Worm (Caenorhabditis elegans) whole organism, L1 larva: Measurements from ENCODE around the gene R04B3.1.
A peak's percentile ranks its signal among the peaks of the same experiment; 100 is the strongest.

Source experiments
- C04F5.9 ChIP-seq: sonication (generic microtip); optimal IDR thresholded peaks from 2 replicates; lab custom pipeline; 2016; ENCODE audit warnings: missing genetic modification characterization, missing compliant biosample characterization
- C16A3.4 ChIP-seq: fragments of 150-350 bp; optimal IDR thresholded peaks from 2 replicates; lab custom pipeline; 2014; ENCODE audit warnings: missing biosample characterization, missing genetic modification characterization
- C34B4.2 ChIP-seq: sonication (generic microtip); optimal IDR thresholded peaks from 2 replicates; lab custom pipeline; 2017; ENCODE audit warnings: mild to moderate bottlenecking, missing genetic modification characterization, missing compliant biosample characterization
- aha-1 ChIP-seq: fragments of 150-350 bp; optimal IDR thresholded peaks from 2 replicates; lab custom pipeline; 2014; ENCODE audit warnings: missing biosample characterization, missing genetic modification characterization
- blmp-1 ChIP-seq: fragments of 150-350 bp; optimal IDR thresholded peaks from 2 replicates; lab custom pipeline; 2014; ENCODE audit warnings: missing biosample characterization, missing genetic modification characterization
- ceh-63 ChIP-seq: fragments of 200-800 bp; sonication (Bioruptor generic); optimal IDR thresholded peaks from 2 replicates; lab custom pipeline; 2018; ENCODE audit warnings: mild to moderate bottlenecking, missing genetic modification characterization, missing compliant biosample characterization
- ceh-8 ChIP-seq: fragments of 200-800 bp; sonication (Bioruptor generic); optimal IDR thresholded peaks from 2 replicates; lab custom pipeline; 2018; ENCODE audit warnings: mild to moderate bottlenecking, missing genetic modification characterization, moderate library complexity, missing compliant biosample characterization
- ceh-82 ChIP-seq, 3 experiments: fragments of 150-350 bp in 1 of 3; sonication (generic microtip) in 2 of 3; optimal IDR thresholded peaks; 2 replicates each; lab custom pipeline; 2014 to 2017; ENCODE audit warnings: missing biosample characterization in 3 of 3, missing genetic modification characterization in 3 of 3
- ceh-88 ChIP-seq: fragments of 200-800 bp; sonication (Bioruptor generic); IDR thresholded peaks from 2 replicates; pipeline ENCODE4 v1.3.6; 2022; ENCODE audit warnings: missing genetic modification characterization, missing compliant biosample characterization
- dsc-1 ChIP-seq: sonication (generic microtip); optimal IDR thresholded peaks from 2 replicates; lab custom pipeline; 2016; ENCODE audit warnings: mild to moderate bottlenecking, missing genetic modification characterization, missing compliant biosample characterization
- efl-1 ChIP-seq, 4 experiments: fragments of 150-350 bp; optimal IDR thresholded peaks in 3 of 4; peaks in 1 of 4; 1 replicate in 1 of 4; 2 replicates in 3 of 4; lab custom pipeline; 2014; ENCODE audit warnings: missing biosample characterization in 2 of 4, missing genetic modification characterization in 2 of 4, missing genetic modification reagents in 2 of 4
- egl-13 ChIP-seq: sonication (generic microtip); optimal IDR thresholded peaks from 2 replicates; lab custom pipeline; 2016; ENCODE audit warnings: missing genotype, missing genetic modification reagents, missing genetic modification characterization, missing compliant biosample characterization
- egl-27 ChIP-seq, 2 experiments: fragments of 150-350 bp in 1 of 2; sonication (generic microtip); optimal IDR thresholded peaks; 3 replicates each; lab custom pipeline; 2017 to 2018; ENCODE audit warnings: missing biosample characterization in 2 of 2, missing genetic modification characterization in 2 of 2, missing genetic modification reagents in 2 of 2
- elt-2 ChIP-seq: sonication (generic microtip); optimal IDR thresholded peaks from 2 replicates; lab custom pipeline; 2016; ENCODE audit warnings: missing genetic modification characterization, mild to moderate bottlenecking, inconsistent platforms, missing compliant biosample characterization, missing genetic modification reagents
- elt-3 ChIP-seq, 6 experiments: fragments of 150-350 bp in 1 of 6; sonication (generic microtip); optimal IDR thresholded peaks; 2 replicates each; lab custom pipeline; 2017 to 2018; ENCODE audit warnings: missing biosample characterization in 6 of 6, missing genetic modification characterization in 6 of 6, inconsistent platforms in 1 of 6
- fkh-10 ChIP-seq: sonication (generic microtip); optimal IDR thresholded peaks from 2 replicates; lab custom pipeline; 2017; ENCODE audit warnings: missing biosample characterization, missing genetic modification reagents, missing genetic modification characterization
- grh-1 ChIP-seq: fragments of 200-800 bp; sonication (Bioruptor generic); IDR thresholded peaks from 2 replicates; pipeline ENCODE4 v1.3.6; 2022; ENCODE audit warnings: missing genetic modification reagents, missing genetic modification characterization, missing compliant biosample characterization
- hlh-4 ChIP-seq: sonication (generic microtip); optimal IDR thresholded peaks from 2 replicates; lab custom pipeline; 2016; ENCODE audit warnings: mild to moderate bottlenecking, missing genetic modification characterization, missing compliant biosample characterization
- hpl-2 ChIP-seq: fragments of 150-350 bp; optimal IDR thresholded peaks from 2 replicates; lab custom pipeline; 2014; ENCODE audit warnings: missing biosample characterization, missing genetic modification reagents, missing genetic modification characterization
- irx-1 ChIP-seq: sonication (generic microtip); optimal IDR thresholded peaks from 2 replicates; lab custom pipeline; 2016; ENCODE audit warnings: missing genetic modification characterization, missing compliant biosample characterization
- isw-1 ChIP-seq: fragments of 200-800 bp; sonication (Bioruptor generic); IDR thresholded peaks from 2 replicates; pipeline ENCODE4 v1.3.6; 2022; ENCODE audit warnings: missing genetic modification characterization, missing compliant biosample characterization
- lin-14 ChIP-seq: fragments of 200-800 bp; sonication (Bioruptor generic); optimal IDR thresholded peaks from 2 replicates; lab custom pipeline; 2018; ENCODE audit warnings: mild to moderate bottlenecking, missing genetic modification characterization, moderate library complexity, missing compliant biosample characterization
- lir-3 ChIP-seq: sonication (generic microtip); optimal IDR thresholded peaks from 2 replicates; lab custom pipeline; 2016; ENCODE audit warnings: mild to moderate bottlenecking, missing genetic modification characterization, moderate library complexity, missing compliant biosample characterization; ENCODE audit not compliant: poor library complexity
- mdl-1 ChIP-seq, 2 experiments: fragments of 150-350 bp; optimal IDR thresholded peaks; 2 replicates each; lab custom pipeline; 2014 to 2017; ENCODE audit warnings: missing biosample characterization in 2 of 2, missing genetic modification characterization in 2 of 2, inconsistent platforms in 1 of 2
- nhr-11 ChIP-seq: fragments of 150-350 bp; optimal IDR thresholded peaks from 2 replicates; lab custom pipeline; 2014; ENCODE audit warnings: missing biosample characterization, missing genetic modification characterization
- nhr-19 ChIP-seq: fragments of 200-800 bp; sonication (Bioruptor generic); conservative IDR thresholded peaks from 2 replicates; pipeline ENCODE4 v1.3.6; 2022; ENCODE audit warnings: missing genetic modification characterization, missing compliant biosample characterization
- nhr-20 ChIP-seq: sonication (generic microtip); optimal IDR thresholded peaks from 2 replicates; lab custom pipeline; 2016; ENCODE audit warnings: mild to moderate bottlenecking, missing genetic modification characterization, missing compliant biosample characterization
- nhr-237 ChIP-seq: fragments of 150-350 bp; optimal IDR thresholded peaks from 2 replicates; lab custom pipeline; 2014; ENCODE audit warnings: missing biosample characterization, missing genetic modification characterization
- nhr-28 ChIP-seq: fragments of 150-350 bp; optimal IDR thresholded peaks from 2 replicates; lab custom pipeline; 2014; ENCODE audit warnings: missing biosample characterization, missing genetic modification characterization
- nhr-47 ChIP-seq: sonication (generic microtip); optimal IDR thresholded peaks from 2 replicates; lab custom pipeline; 2016; ENCODE audit warnings: mild to moderate bottlenecking, missing genetic modification characterization, moderate library complexity, missing compliant biosample characterization
- nhr-71 ChIP-seq: sonication (generic microtip); optimal IDR thresholded peaks from 2 replicates; lab custom pipeline; 2016; ENCODE audit warnings: mild to moderate bottlenecking, missing genetic modification characterization, moderate library complexity, missing compliant biosample characterization
- nhr-77 ChIP-seq: fragments of 150-350 bp; optimal IDR thresholded peaks from 2 replicates; lab custom pipeline; 2014; ENCODE audit warnings: missing biosample characterization, missing genetic modification characterization
- nhr-90 ChIP-seq: sonication (generic microtip); optimal IDR thresholded peaks from 2 replicates; lab custom pipeline; 2016; ENCODE audit warnings: mild to moderate bottlenecking, missing genetic modification characterization, missing compliant biosample characterization; ENCODE audit not compliant: poor library complexity
- pag-3 ChIP-seq: sonication (generic microtip); optimal IDR thresholded peaks from 2 replicates; lab custom pipeline; 2017; ENCODE audit warnings: missing genetic modification characterization, mild to moderate bottlenecking, missing compliant biosample characterization, antibody characterized with exemption, borderline replicate concordance; ENCODE audit not compliant: insufficient read depth
- snu-23 ChIP-seq: sonication (generic microtip); optimal IDR thresholded peaks from 2 replicates; lab custom pipeline; 2016; ENCODE audit warnings: missing genetic modification characterization, missing compliant biosample characterization
- sox-4 ChIP-seq: sonication (generic microtip); optimal IDR thresholded peaks from 2 replicates; lab custom pipeline; 2016; ENCODE audit warnings: missing genetic modification characterization, missing compliant biosample characterization
- sptf-1 ChIP-seq: fragments of 150-350 bp; optimal IDR thresholded peaks from 2 replicates; lab custom pipeline; 2014; ENCODE audit warnings: missing biosample characterization, missing genetic modification characterization
- sup-37 ChIP-seq: fragments of 200-800 bp; sonication (Bioruptor generic); optimal IDR thresholded peaks from 2 replicates; lab custom pipeline; 2018; ENCODE audit warnings: mild to moderate bottlenecking, missing genetic modification characterization, missing compliant biosample characterization
- swsn-7 ChIP-seq: sonication (generic microtip); optimal IDR thresholded peaks from 2 replicates; lab custom pipeline; 2016; ENCODE audit warnings: missing genetic modification characterization, missing compliant biosample characterization
- tbx-2 ChIP-seq: sonication (generic microtip); optimal IDR thresholded peaks from 2 replicates; lab custom pipeline; 2016; ENCODE audit warnings: missing genetic modification characterization, missing compliant biosample characterization
- tlp-1 ChIP-seq: fragments of 150-350 bp; optimal IDR thresholded peaks from 2 replicates; lab custom pipeline; 2014; ENCODE audit warnings: missing biosample characterization, missing genetic modification characterization
- unc-130 ChIP-seq: fragments of 150-350 bp; optimal IDR thresholded peaks from 2 replicates; lab custom pipeline; 2017; ENCODE audit warnings: missing biosample characterization, missing genetic modification characterization, inconsistent platforms
- unc-62 ChIP-seq: fragments of 150-350 bp; optimal IDR thresholded peaks from 2 replicates; lab custom pipeline; 2014; ENCODE audit warnings: missing biosample characterization, missing genetic modification reagents, missing genetic modification characterization
- unc-86 ChIP-seq: sonication (generic microtip); optimal IDR thresholded peaks from 2 replicates; lab custom pipeline; 2016; ENCODE audit warnings: missing genetic modification characterization, missing compliant biosample characterization
- unc-98 ChIP-seq: fragments of 200-800 bp; sonication (Bioruptor generic); IDR thresholded peaks from 2 replicates; pipeline ENCODE4 v1.3.6; 2022; ENCODE audit warnings: missing genetic modification characterization, missing compliant biosample characterization
- zag-1 ChIP-seq: fragments of 150-350 bp; optimal IDR thresholded peaks from 2 replicates; lab custom pipeline; 2014; ENCODE audit warnings: missing biosample characterization, missing genetic modification characterization
- zip-4 ChIP-seq: fragments of 200-800 bp; sonication (Bioruptor generic); optimal IDR thresholded peaks from 2 replicates; lab custom pipeline; 2018; ENCODE audit warnings: mild to moderate bottlenecking, missing genetic modification characterization, moderate library complexity, missing compliant biosample characterization
- ztf-11 ChIP-seq, 2 experiments: sonication (generic microtip); optimal IDR thresholded peaks; 2 replicates each; lab custom pipeline; 2016 to 2017; ENCODE audit warnings: missing genetic modification characterization in 2 of 2, missing biosample characterization in 1 of 2, missing compliant biosample characterization in 1 of 2
- ztf-4 ChIP-seq: fragments of 150-350 bp; optimal IDR thresholded peaks from 2 replicates; lab custom pipeline; 2014; ENCODE audit warnings: missing biosample characterization, missing genetic modification characterization

Gene R04B3.1

ce11 chrX:2495865-2496314 lies 24.7 kb upstream of the R04B3.1 start, which contains the start of gene rabr-1 (continued):
- TF ChIP-seq ztf-11 (tag; optimal IDR thresholded peaks at IDR 0.05; lab: Kevin White, UChicago) (no peak), tbx-2 (tag; lab: Kevin White, UChicago) (peak; percentile 61), aha-1 (no peak), ceh-88 (GFP tag; lab: Robert Waterston, UW) (no peak), mdl-1 (tag; optimal IDR thresholded peaks at IDR 0.05; lab: Kevin White, UChicago) (peak in 1 of 2 experiments; percentile 64), hlh-4 (tag; lab: Kevin White, UChicago) (no peak), isw-1 (GFP tag; lab: Robert Waterston, UW) (no peak), egl-27 (tag; optimal IDR thresholded peaks at IDR 0.05; lab: Kevin White, UChicago) (no peak), sox-4 (no peak), ceh-63 (GFP tag; lab: Kevin White, UChicago) (no peak), nhr-11 (no peak), nhr-237 (tag; lab: Kevin White, UChicago) (no peak), tlp-1 (no peak), unc-86 (tag; lab: Kevin White, UChicago) (no peak), unc-130 (tag; lab: Kevin White, UChicago) (peak; percentile 69), nhr-71 (peak; percentile 62), blmp-1 (tag; lab: Kevin White, UChicago) (peak; percentile 89), nhr-47 (tag; lab: Kevin White, UChicago) (peak; percentile 43), egl-13 (tag; lab: Kevin White, UChicago) (no peak), efl-1 (optimal IDR thresholded peaks at IDR 0.05; lab: Kevin White, UChicago) (peak in 1 of 2 experiments; percentile 33), efl-1 (GFP tag; optimal IDR thresholded peaks at IDR 0.05 in 1 of 2; lab: Kevin White, UChicago) (no peak), nhr-28 (tag; lab: Kevin White, UChicago) (no peak), nhr-77 (tag; lab: Kevin White, UChicago) (peak; percentile 22), ceh-8 (GFP tag; lab: Kevin White, UChicago) (no peak), elt-3 (tag; optimal IDR thresholded peaks at IDR 0.05; lab: Kevin White, UChicago) (peak in 4 of 6 experiments; percentile 47 to 85 (median 62)), dsc-1 (tag; lab: Kevin White, UChicago) (no peak), sptf-1 (tag; lab: Kevin White, UChicago) (no peak), C04F5.9 (no peak), ztf-4 (tag; lab: Kevin White, UChicago) (no peak), nhr-20 (tag; lab: Kevin White, UChicago) (peak; percentile 73), swsn-7 (tag; lab: Kevin White, UChicago) (peak; percentile 18), zip-4 (GFP tag; lab: Kevin White, UChicago) (no peak), grh-1 (GFP tag; lab: Robert Waterston, UW) (peak; percentile 47), irx-1 (tag; lab: Kevin White, UChicago) (peak; percentile 54), lir-3 (tag; lab: Kevin White, UChicago) (peak; percentile 17), unc-98 (GFP tag; lab: Robert Waterston, UW) (no peak), C34B4.2 (tag; lab: Kevin White, UChicago) (no peak), C16A3.4 (tag; lab: Kevin White, UChicago) (peak; percentile 33), ceh-82 (tag; optimal IDR thresholded peaks at IDR 0.05; lab: Kevin White, UChicago) (peak in 1 of 3 experiments; percentile 6), unc-62 (no peak), fkh-10 (GFP tag; lab: Kevin White, UChicago) (no peak)

ce11 chrX:2494296-2494695 lies 23.1 kb upstream of the R04B3.1 start:
- TF ChIP-seq hpl-2 (GFP tag; lab: Kevin White, UChicago) (no peak), elt-2 (tag; lab: Kevin White, UChicago) (no peak), nhr-90 (tag; lab: Kevin White, UChicago) (no peak), zag-1 (tag; lab: Kevin White, UChicago) (no peak), irx-1 (tag; lab: Kevin White, UChicago) (no peak), lin-14 (peak; percentile 68), hlh-4 (tag; lab: Kevin White, UChicago) (no peak), nhr-19 (GFP tag; lab: Robert Waterston, UW) (no peak), sup-37 (GFP tag; lab: Kevin White, UChicago) (no peak), C04F5.9 (no peak), egl-27 (tag; optimal IDR thresholded peaks at IDR 0.05; lab: Kevin White, UChicago) (no peak), snu-23 (GFP tag; lab: Kevin White, UChicago) (no peak), nhr-71 (no peak), egl-13 (tag; lab: Kevin White, UChicago) (no peak), fkh-10 (GFP tag; lab: Kevin White, UChicago) (peak; percentile 93), pag-3 (tag; lab: Kevin White, UChicago) (no peak)
